Worm (Caenorhabditis elegans): ENCODE measurements around the gene nhr-102.

Gene nhr-102

DNA sequence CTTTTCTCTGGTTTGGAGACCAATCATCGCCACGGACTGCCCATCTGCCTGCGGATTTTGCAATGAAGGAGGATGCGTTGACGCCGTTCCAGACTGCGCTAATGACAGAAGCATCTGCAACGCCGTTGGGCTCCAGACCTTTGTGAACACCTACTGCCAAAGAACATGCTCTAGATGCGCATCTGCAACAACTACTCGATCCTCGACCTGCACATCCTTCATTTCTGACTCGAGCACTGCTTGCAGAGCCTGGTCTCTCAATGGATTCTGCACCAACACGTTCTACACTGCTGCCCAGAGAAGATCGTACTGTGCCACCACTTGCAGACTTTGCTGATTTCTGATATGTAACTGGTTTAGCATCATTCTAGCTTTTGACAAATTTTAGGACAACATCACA is 24.4 kb upstream of the nhr-102 start:
- TF ChIP-seq C08G9.2 (tag; optimal IDR thresholded peaks at IDR 0.05), result no peak

ce11 chrV:15899696-15900095 is 23.5 kb upstream of the nhr-102 start, which contains the start of gene T06C12.14:
T06C12.14 (plus strand) TSS chrV:15899996.
- TF ChIP-seq ceh-30 (tag; optimal IDR thresholded peaks at IDR 0.05) (no peak), ceh-2 (tag; optimal IDR thresholded peaks at IDR 0.05) (no peak), dve-1 (tag; optimal IDR thresholded peaks at IDR 0.05) (no peak), sox-4 (tag; optimal IDR thresholded peaks at IDR 0.05) (no peak), ceh-31 (tag; optimal IDR thresholded peaks at IDR 0.05) (no peak), ceh-24 (tag; optimal IDR thresholded peaks at IDR 0.05) (no peak), ceh-9 (tag; optimal IDR thresholded peaks at IDR 0.05) (no peak), dmd-4 (tag; optimal IDR thresholded peaks at IDR 0.05; ENCODE audit: borderline replicate concordance) (no peak), nhr-11 (tag; optimal IDR thresholded peaks at IDR 0.05) (no peak)

- no peak for TF ChIP-seq tbx-2 (tag; optimal IDR thresholded peaks at IDR 0.05)
- TF ChIP-seq pat-9 (tag; optimal IDR thresholded peaks at IDR 0.05), result no peak
- TF ChIP-seq T23F11.4 (GFP tag; optimal IDR thresholded peaks at IDR 0.05), result no peak
- no peak for TF ChIP-seq nhr-232 (tag; optimal IDR thresholded peaks at IDR 0.05)
- no peak for TF ChIP-seq tbx-7 (tag; optimal IDR thresholded peaks at IDR 0.05)
- TF ChIP-seq zip-5 (tag; optimal IDR thresholded peaks at IDR 0.05), result no peak
- no peak for TF ChIP-seq unc-3 (GFP tag; conservative IDR thresholded peaks at IDR 0.05)
- no peak for TF ChIP-seq unc-3 (tag; optimal IDR thresholded peaks at IDR 0.05)
- no peak for TF ChIP-seq hlh-15 (tag; optimal IDR thresholded peaks at IDR 0.05)
- no peak for TF ChIP-seq hlh-8 (tag; optimal IDR thresholded peaks at IDR 0.05)
Observed at ce11 chrV:15897696-15898095, 21.5 kb upstream of the nhr-102 start, which contains the start of gene str-60. str-60 (plus strand) TSS chrV:15897996.

DNA sequence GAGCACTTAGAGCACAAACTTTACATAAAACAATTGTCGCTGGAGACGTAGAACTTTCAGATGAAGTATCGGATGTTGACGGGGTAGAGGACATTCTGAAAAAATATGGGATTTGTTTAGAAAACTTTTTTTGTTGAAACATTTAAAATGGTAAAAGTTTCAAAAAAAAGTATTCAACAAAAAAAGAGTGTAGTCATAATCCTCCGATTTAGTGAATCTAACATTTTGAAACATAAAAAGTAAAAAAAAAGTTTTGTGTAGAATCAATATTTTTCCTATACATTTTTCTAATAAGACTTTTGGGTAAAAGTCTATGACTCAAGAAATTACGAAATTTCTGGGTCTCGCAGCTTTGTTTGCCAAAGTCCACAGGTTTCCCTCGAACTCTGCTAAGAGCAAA is 20.5 kb upstream of the nhr-102 start, which contains the start of gene nhr-213:
nhr-213 (minus strand) TSS at position 101 of the 400 bp plus-strand sequence.
- TF ChIP-seq hlh-6 (tag; optimal IDR thresholded peaks at IDR 0.05) (no peak), ref-2 (tag; optimal IDR thresholded peaks at IDR 0.05) (no peak), ceh-19 (GFP tag; optimal IDR thresholded peaks at IDR 0.05) (no peak), nhr-11 (tag; optimal IDR thresholded peaks at IDR 0.05) (no peak), nfya-1 (tag; optimal IDR thresholded peaks at IDR 0.05) (no peak), dmd-4 (tag; optimal IDR thresholded peaks at IDR 0.05; ENCODE audit: borderline replicate concordance) (no peak)

- TF ChIP-seq sox-2 (GFP tag; IDR thresholded peaks at IDR 0.05), result no peak
- TF ChIP-seq Y22D7AL.16 (tag; optimal IDR thresholded peaks at IDR 0.05), result no peak
- TF ChIP-seq pqm-1 (tag; optimal IDR thresholded peaks at IDR 0.05), result no peak
- no peak for TF ChIP-seq ztf-16 (tag; optimal IDR thresholded peaks at IDR 0.05)
- no peak for TF ChIP-seq pat-9 (tag; optimal IDR thresholded peaks at IDR 0.05)
- TF ChIP-seq ceh-34 (tag; optimal IDR thresholded peaks at IDR 0.05), result no peak
- TF ChIP-seq nhr-11 (tag; optimal IDR thresholded peaks at IDR 0.05), result no peak
Observed at ce11 chrV:15892696-15893095, 16.5 kb upstream of the nhr-102 start, which contains the start of gene T06C12.11. T06C12.11 (plus strand) TSS chrV:15892996.

DNA sequence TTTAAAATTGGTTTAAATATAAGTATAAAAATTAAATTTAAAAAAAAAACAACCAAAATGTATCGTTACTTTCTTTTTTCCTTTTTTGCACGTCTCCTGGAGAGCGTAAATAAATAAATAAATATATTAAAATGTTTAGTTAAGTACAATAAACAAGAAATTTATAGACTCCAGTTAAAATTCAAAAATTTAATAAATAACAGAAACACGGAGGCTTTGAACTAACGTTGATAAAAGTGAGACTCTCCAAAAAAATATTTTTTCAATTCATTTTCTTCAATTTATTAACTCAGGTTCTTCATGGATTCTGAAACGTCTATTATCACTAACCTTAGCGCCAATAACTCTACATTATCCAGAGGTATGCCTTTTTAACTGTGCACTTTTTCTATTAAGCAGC is 15.6 kb upstream of the nhr-102 start, which contains the start of gene T06C12.12:
T06C12.12 (plus strand) TSS at position 301 of the 400 bp plus-strand sequence.
- TF ChIP-seq syd-9 (tag; optimal IDR thresholded peaks at IDR 0.05) (no peak), elt-2 (tag; optimal IDR thresholded peaks at IDR 0.05) (no peak), ceh-18 (tag; optimal IDR thresholded peaks at IDR 0.05) (no peak), pros-1 (tag; optimal IDR thresholded peaks at IDR 0.05) (no peak), ceh-2 (tag; optimal IDR thresholded peaks at IDR 0.05) (no peak), pqm-1 (tag; optimal IDR thresholded peaks at IDR 0.05) (no peak)

Measured in whole organism, late embryonic.